Worm (Caenorhabditis elegans) whole organism, L3 larva: ENCODE measurements around the gene ech-9.

Experiments used
- ama-1 ChIP-seq: fragments of 150-350 bp; optimal IDR thresholded peaks from 2 replicates; lab custom pipeline; 2018
- ceh-82 ChIP-seq: fragments of 150-350 bp; optimal IDR thresholded peaks from 2 replicates; lab custom pipeline; 2014; ENCODE audit warnings: missing biosample characterization, missing genetic modification characterization
- fkh-10 ChIP-seq: sonication (generic microtip); optimal IDR thresholded peaks from 2 replicates; lab custom pipeline; 2017; ENCODE audit warnings: missing biosample characterization, missing genetic modification reagents, missing genetic modification characterization
- lsy-12 ChIP-seq: sonication (generic microtip); optimal IDR thresholded peaks from 2 replicates; lab custom pipeline; 2016; ENCODE audit warnings: mild to moderate bottlenecking, missing genetic modification characterization, missing compliant biosample characterization
- nhr-12 ChIP-seq: fragments of 150-350 bp; optimal IDR thresholded peaks from 2 replicates; lab custom pipeline; 2014; ENCODE audit warnings: missing biosample characterization, missing genetic modification characterization
- nhr-237 ChIP-seq: fragments of 150-350 bp; optimal IDR thresholded peaks from 2 replicates; lab custom pipeline; 2014; ENCODE audit warnings: missing biosample characterization, missing genetic modification characterization
- nhr-76 ChIP-seq: fragments of 150-350 bp; sonication (generic microtip); optimal IDR thresholded peaks from 5 replicates; lab custom pipeline; 2014; ENCODE audit warnings: missing biosample characterization, missing genetic modification characterization
- pha-4 ChIP-seq: fragments of 150-350 bp; optimal IDR thresholded peaks from 2 replicates; lab custom pipeline; 2014; ENCODE audit warnings: missing biosample characterization, missing genetic modification reagents, missing genetic modification characterization
- snpc-4 ChIP-seq: fragments of 150-350 bp; optimal IDR thresholded peaks from 2 replicates; lab custom pipeline; 2014; ENCODE audit warnings: missing biosample characterization, missing genetic modification characterization
- unc-39 ChIP-seq: sonication (generic microtip); optimal IDR thresholded peaks from 4 replicates; lab custom pipeline; 2017; ENCODE audit warnings: missing biosample characterization, missing genetic modification characterization
- zag-1 ChIP-seq: fragments of 150-350 bp; optimal IDR thresholded peaks from 2 replicates; lab custom pipeline; 2014; ENCODE audit warnings: missing biosample characterization, missing genetic modification characterization
- ztf-11 ChIP-seq: fragments of 150-350 bp; optimal IDR thresholded peaks from 2 replicates; lab custom pipeline; 2014; ENCODE audit warnings: missing biosample characterization, missing genetic modification characterization
- ztf-4 ChIP-seq: fragments of 150-350 bp; optimal IDR thresholded peaks from 2 replicates; lab custom pipeline; 2014; ENCODE audit warnings: missing biosample characterization, missing genetic modification characterization

DNA sequence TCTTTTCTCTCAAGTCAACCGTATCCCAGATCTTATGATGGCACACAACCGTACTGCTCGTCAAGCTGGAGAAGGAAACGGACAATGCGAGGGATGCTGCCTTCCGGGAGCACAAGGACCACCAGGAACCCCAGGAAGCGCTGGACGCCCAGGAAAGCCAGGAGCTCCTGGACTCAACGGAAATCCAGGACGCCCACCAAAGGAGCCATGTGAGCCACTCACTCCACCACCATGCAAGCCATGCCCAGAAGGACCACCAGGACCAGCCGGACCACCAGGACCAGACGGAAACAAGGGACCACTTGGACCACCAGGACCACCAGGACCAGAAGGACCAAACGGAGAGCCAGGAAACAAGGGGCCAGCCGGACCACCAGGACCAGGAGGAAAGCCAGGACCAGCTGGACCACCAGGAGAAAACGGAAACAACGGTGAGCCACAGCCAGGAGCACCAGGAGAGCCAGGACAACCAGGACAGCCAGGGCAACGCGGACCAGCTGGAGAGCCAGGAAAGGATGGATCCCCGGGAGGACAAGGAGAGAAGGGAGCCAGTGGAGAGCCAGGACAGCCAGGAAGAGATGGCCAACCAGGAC lies 18.3 kb downstream of the ech-9 start:
- TF ChIP-seq pha-4 (tag; lab: Kevin White, UChicago) (no peak), nhr-237 (tag; lab: Kevin White, UChicago) (no peak), fkh-10 (GFP tag; lab: Kevin White, UChicago) (no peak), unc-39 (tag; lab: Kevin White, UChicago) (no peak), ceh-82 (tag; lab: Kevin White, UChicago) (no peak), nhr-12 (tag; lab: Kevin White, UChicago) (no peak), ama-1 (lab: Kevin White, UChicago) (no peak), ztf-11 (tag; lab: Kevin White, UChicago) (no peak), zag-1 (tag; lab: Kevin White, UChicago) (no peak), ztf-4 (tag; lab: Kevin White, UChicago) (no peak), lsy-12 (tag; lab: Kevin White, UChicago) (no peak), snpc-4 (no peak), nhr-76 (tag; lab: Kevin White, UChicago) (no peak)
